Fruit fly (Drosophila melanogaster) whole organism, wandering third instar larva: ENCODE results near the gene uncNacbeta.

Experiments
- Abd-B ChIP-seq: fragments of >200 bp; optimal IDR thresholded peaks from 2 replicates; lab custom pipeline; 2017; ENCODE audit warnings: missing biosample characterization, missing genetic modification characterization
- CG32264 ChIP-seq: fragments of 200-800 bp; sonication (Bioruptor generic); optimal IDR thresholded peaks from 2 replicates; lab custom pipeline; 2016; ENCODE audit warnings: missing biosample characterization, missing genetic modification characterization
- CG9705 ChIP-seq: fragments of 200-800 bp; sonication (Bioruptor generic); optimal IDR thresholded peaks from 2 replicates; lab custom pipeline; 2018; ENCODE audit warnings: missing biosample characterization, mild to moderate bottlenecking, missing genetic modification characterization
- CrebA ChIP-seq: fragments of 200-800 bp; sonication (Bioruptor generic); optimal IDR thresholded peaks from 2 replicates; lab custom pipeline; 2016; ENCODE audit warnings: missing biosample characterization, mild to moderate bottlenecking, missing genetic modification characterization, borderline replicate concordance
- Dfd ChIP-seq: fragments of >200 bp; optimal IDR thresholded peaks from 2 replicates; lab custom pipeline; 2017; ENCODE audit warnings: missing biosample characterization, missing genetic modification characterization
- Dif ChIP-seq: fragments of 200-275, 200-300 bp; sonication (Bioruptor generic); optimal IDR thresholded peaks from 2 replicates; lab custom pipeline; 2018; ENCODE audit warnings: missing biosample characterization, missing genetic modification characterization; ENCODE audit not compliant: partially characterized antibody
- GATAd ChIP-seq: sonication (Bioruptor generic); optimal IDR thresholded peaks from 2 replicates; lab custom pipeline; 2016; ENCODE audit warnings: missing biosample characterization, missing genetic modification characterization
- HLH106 ChIP-seq: fragments of 200-800 bp; optimal IDR thresholded peaks from 3 replicates; lab custom pipeline; 2019; ENCODE audit warnings: missing biosample characterization, mild to moderate bottlenecking, missing genetic modification characterization, moderate library complexity
- Hnf4 ChIP-seq: fragments of 200-800 bp; sonication (Bioruptor generic); optimal IDR thresholded peaks from 2 replicates; lab custom pipeline; 2016; ENCODE audit warnings: missing biosample characterization, mild to moderate bottlenecking, missing genetic modification characterization
- Hr78 ChIP-seq: fragments of >200 bp; optimal IDR thresholded peaks from 2 replicates; lab custom pipeline; 2017; ENCODE audit warnings: missing biosample characterization, missing genetic modification characterization
- Hr83 ChIP-seq: fragments of 200-300 bp; sonication (Bioruptor generic); optimal IDR thresholded peaks from 2 replicates; lab custom pipeline; 2016; ENCODE audit warnings: missing biosample characterization, mild to moderate bottlenecking, missing genetic modification characterization, moderate library complexity; ENCODE audit not compliant: poor library complexity, severe bottlenecking
- Jra ChIP-seq: sonication (Bioruptor generic); optimal IDR thresholded peaks from 2 replicates; lab custom pipeline; 2016; ENCODE audit warnings: missing biosample characterization, missing genetic modification characterization
- Mio ChIP-seq: sonication (Bioruptor generic); optimal IDR thresholded peaks from 2 replicates; lab custom pipeline; 2016; ENCODE audit warnings: missing biosample characterization, missing genetic modification characterization
- Myc ChIP-seq: fragments of >200 bp; optimal IDR thresholded peaks from 2 replicates; lab custom pipeline; 2017
- N ChIP-seq: fragments of >200 bp; optimal IDR thresholded peaks from 2 replicates; lab custom pipeline; 2018; ENCODE audit warnings: missing biosample characterization, missing external identifiers, missing genetic modification characterization
- OdsH ChIP-seq: fragments of 200-800 bp; sonication (Bioruptor generic); optimal IDR thresholded peaks from 2 replicates; lab custom pipeline; 2016; ENCODE audit warnings: missing biosample characterization, mild to moderate bottlenecking, missing genetic modification characterization
- Rel ChIP-seq, 2 experiments: fragments of 200-800 bp; sonication (Bioruptor generic) in 1 of 2; optimal IDR thresholded peaks; 2 replicates in 1 of 2; 3 replicates in 1 of 2; lab custom pipeline; 2016 to 2019; ENCODE audit warnings: mild to moderate bottlenecking in 2 of 2, missing biosample characterization in 2 of 2, missing genetic modification characterization in 2 of 2, moderate library complexity in 1 of 2
- Sp1 ChIP-seq: fragments of 200-800 bp; sonication (Bioruptor generic); optimal IDR thresholded peaks from 3 replicates; lab custom pipeline; 2019; ENCODE audit warnings: missing biosample characterization, mild to moderate bottlenecking, missing genetic modification characterization, moderate library complexity
- Vsx2 ChIP-seq: fragments of 200-300, 225-300 bp; sonication (Bioruptor generic); optimal IDR thresholded peaks from 2 replicates; lab custom pipeline; 2018; ENCODE audit warnings: missing biosample characterization, missing genetic modification characterization; ENCODE audit not compliant: partially characterized antibody
- br ChIP-seq: fragments of 200-800 bp; sonication (Bioruptor generic); optimal IDR thresholded peaks from 2 replicates; lab custom pipeline; 2016; ENCODE audit warnings: missing biosample characterization, missing genetic modification characterization
- brk ChIP-seq: fragments of 200-800 bp; sonication (Bioruptor generic); optimal IDR thresholded peaks from 2 replicates; lab custom pipeline; 2016; ENCODE audit warnings: missing biosample characterization, mild to moderate bottlenecking, missing genetic modification characterization
- dl ChIP-seq, 2 experiments: fragments of 175-275, 200-275 bp in 1 of 2; fragments of 200-275 bp in 1 of 2; sonication (Bioruptor generic); optimal IDR thresholded peaks; lab custom pipeline; 2018; ENCODE audit warnings: mild to moderate bottlenecking in 2 of 2, missing biosample characterization in 2 of 2, missing genetic modification characterization in 2 of 2, moderate library complexity in 2 of 2; ENCODE audit not compliant: partially characterized antibody in 2 of 2, insufficient read depth in 1 of 2
- dmrt93B ChIP-seq: fragments of 200-800 bp; sonication (Bioruptor generic); optimal IDR thresholded peaks from 2 replicates; lab custom pipeline; 2018; ENCODE audit warnings: missing biosample characterization, mild to moderate bottlenecking, missing genetic modification characterization
- dsf ChIP-seq: sonication (Bioruptor generic); optimal IDR thresholded peaks from 2 replicates; lab custom pipeline; 2016; ENCODE audit warnings: missing biosample characterization, missing genetic modification characterization, borderline replicate concordance
- ey ChIP-seq: fragments of 200-800 bp; sonication (Bioruptor generic); optimal IDR thresholded peaks from 2 replicates; lab custom pipeline; 2016; ENCODE audit warnings: missing biosample characterization, missing genetic modification characterization
- foxo ChIP-seq, 2 experiments: fragments of 200-800 bp; sonication (Bioruptor generic); optimal IDR thresholded peaks; 2 replicates in 1 of 2; 3 replicates in 1 of 2; lab custom pipeline; 2016 to 2017; ENCODE audit warnings: missing biosample characterization in 2 of 2, missing genetic modification characterization in 2 of 2
- fru ChIP-seq: fragments of 200-800 bp; sonication (Bioruptor generic); optimal IDR thresholded peaks from 3 replicates; lab custom pipeline; 2016; ENCODE audit warnings: missing biosample characterization, mild to moderate bottlenecking, missing genetic modification characterization
- h ChIP-seq: fragments of 200-800 bp; sonication (Bioruptor generic); optimal IDR thresholded peaks from 3 replicates; lab custom pipeline; 2016; ENCODE audit warnings: missing biosample characterization, mild to moderate bottlenecking, missing genetic modification characterization
- jim ChIP-seq: fragments of 175-275, 200-325 bp; sonication (Bioruptor generic); optimal IDR thresholded peaks from 2 replicates; lab custom pipeline; 2016; ENCODE audit warnings: missing biosample characterization, mild to moderate bottlenecking, missing genetic modification characterization
- lola ChIP-seq: fragments of >200 bp; optimal IDR thresholded peaks from 2 replicates; lab custom pipeline; 2017; ENCODE audit warnings: missing biosample characterization, missing genetic modification characterization
- pan ChIP-seq: fragments of >200 bp; optimal IDR thresholded peaks from 2 replicates; lab custom pipeline; 2017
- psq ChIP-seq: fragments of 200-800 bp; sonication (Bioruptor generic); optimal IDR thresholded peaks from 3 replicates; lab custom pipeline; 2017; ENCODE audit warnings: missing biosample characterization, mild to moderate bottlenecking, missing genetic modification characterization, moderate library complexity
- rgr ChIP-seq: fragments of 200-800 bp; sonication (Bioruptor generic); optimal IDR thresholded peaks from 3 replicates; lab custom pipeline; 2016; ENCODE audit warnings: missing biosample characterization, mild to moderate bottlenecking, missing genetic modification characterization
- sage ChIP-seq: fragments of 200-800 bp; sonication (Bioruptor generic); optimal IDR thresholded peaks from 2 replicates; lab custom pipeline; 2016; ENCODE audit warnings: missing biosample characterization, mild to moderate bottlenecking, missing genetic modification characterization
- sv ChIP-seq: fragments of 200-800 bp; sonication (Bioruptor generic); optimal IDR thresholded peaks from 3 replicates; lab custom pipeline; 2016; ENCODE audit warnings: missing biosample characterization, missing genetic modification characterization
- tai ChIP-seq: sonication (Bioruptor generic); optimal IDR thresholded peaks from 2 replicates; lab custom pipeline; 2016; ENCODE audit warnings: missing biosample characterization, missing genetic modification characterization
- usp ChIP-seq: fragments of >200 bp; optimal IDR thresholded peaks from 2 replicates; lab custom pipeline; 2017; ENCODE audit warnings: missing biosample characterization, missing genetic modification characterization
- woc ChIP-seq: sonication (Bioruptor generic); optimal IDR thresholded peaks from 2 replicates; lab custom pipeline; 2016; ENCODE audit warnings: missing biosample characterization, mild to moderate bottlenecking, missing genetic modification characterization

uncNacbeta gene

dm6 chr2L:559311-559710 lies 4.3 kb downstream of the uncNacbeta start, which contains the start of gene Tspo:
Gene Tspo (plus strand): TSS chr2L:559612.
- TF ChIP-seq Abd-B (GFP tag; lab: Kevin White, UChicago) (no peak), dmrt93B (GFP tag; lab: Kevin White, UChicago) (no peak), h (GFP tag; lab: Kevin White, UChicago) (no peak), rgr (GFP tag; lab: Kevin White, UChicago) (no peak), Hr83 (GFP tag; lab: Kevin White, UChicago) (peak; percentile 6), Dif (GFP tag; lab: Kevin White, UChicago) (peak; percentile 14), GATAd (no peak), Vsx2 (GFP tag; lab: Kevin White, UChicago) (no peak), Hnf4 (no peak), dl (GFP tag; optimal IDR thresholded peaks at IDR 0.05; lab: Kevin White, UChicago; ENCODE audit: insufficient read depth in 1 of 2, partially characterized antibody in 2 of 2) (no peak), sage (GFP tag; lab: Kevin White, UChicago) (no peak), foxo (GFP tag; optimal IDR thresholded peaks at IDR 0.05; lab: Kevin White, UChicago) (no peak), Sp1 (GFP tag; lab: Kevin White, UChicago) (no peak), fru (GFP tag; lab: Kevin White, UChicago) (no peak), N (GFP tag; lab: Kevin White, UChicago) (peak; percentile 8), CrebA (GFP tag; lab: Kevin White, UChicago) (no peak), woc (GFP tag; lab: Kevin White, UChicago) (peak; percentile 71), tai (GFP tag; lab: Kevin White, UChicago) (no peak), usp (GFP tag; lab: Kevin White, UChicago) (no peak), Myc (lab: Kevin White, UChicago) (peak; percentile 96), br (GFP tag; lab: Kevin White, UChicago) (no peak), HLH106 (tag; lab: Kevin White, UChicago) (peak; percentile 1), brk (GFP tag; lab: Kevin White, UChicago) (no peak), Jra (no peak), ey (no peak), sv (GFP tag; lab: Kevin White, UChicago) (no peak), Mio (GFP tag; lab: Kevin White, UChicago) (no peak), pan (no peak), OdsH (peak; percentile 8), dsf (no peak), Dfd (GFP tag; lab: Kevin White, UChicago) (no peak), Rel (GFP tag; optimal IDR thresholded peaks at IDR 0.05; lab: Kevin White, UChicago) (no peak), Rel (tag; optimal IDR thresholded peaks at IDR 0.05; lab: Kevin White, UChicago) (peak; percentile 58), psq (GFP tag; lab: Kevin White, UChicago) (no peak), CG32264 (no peak), Hr78 (GFP tag; lab: Kevin White, UChicago) (no peak), lola (GFP tag; lab: Kevin White, UChicago) (no peak), jim (GFP tag; lab: Kevin White, UChicago) (no peak), CG9705 (GFP tag; lab: Kevin White, UChicago) (no peak)

dm6 chr2L:552432-552929 lies 11.1 kb downstream of the uncNacbeta start, which contains the start of gene Ets21C:
Gene Ets21C (minus strand): TSS chr2L:552923.
- TF ChIP-seq brk (GFP tag; lab: Kevin White, UChicago): no peak
- TF ChIP-seq Dif (GFP tag; lab: Kevin White, UChicago): peak; percentile 69
- no peak for TF ChIP-seq pan
- TF ChIP-seq sv (GFP tag; lab: Kevin White, UChicago): no peak
- peak; percentile 27 for TF ChIP-seq Rel (GFP tag; optimal IDR thresholded peaks at IDR 0.05; lab: Kevin White, UChicago)
- peak; percentile 74 for TF ChIP-seq Rel (tag; optimal IDR thresholded peaks at IDR 0.05; lab: Kevin White, UChicago)
- no peak for TF ChIP-seq Dfd (GFP tag; lab: Kevin White, UChicago)
- no peak for TF ChIP-seq woc (GFP tag; lab: Kevin White, UChicago)
- TF ChIP-seq sage (GFP tag; lab: Kevin White, UChicago): no peak
- TF ChIP-seq rgr (GFP tag; lab: Kevin White, UChicago): peak; percentile 2
- TF ChIP-seq Sp1 (GFP tag; lab: Kevin White, UChicago): peak; percentile 26
- TF ChIP-seq br (GFP tag; lab: Kevin White, UChicago): no peak
- peak; percentile 35 to 39 for TF ChIP-seq dl (GFP tag; optimal IDR thresholded peaks at IDR 0.05; lab: Kevin White, UChicago; ENCODE audit: insufficient read depth in 1 of 2, partially characterized antibody in 2 of 2)
- no peak for TF ChIP-seq psq (GFP tag; lab: Kevin White, UChicago)
- TF ChIP-seq Hnf4: no peak
- no peak for TF ChIP-seq fru (GFP tag; lab: Kevin White, UChicago)
- peak; percentile 51 for TF ChIP-seq h (GFP tag; lab: Kevin White, UChicago)
- TF ChIP-seq ey: no peak
- TF ChIP-seq Hr83 (GFP tag; lab: Kevin White, UChicago): peak; percentile 61
- no peak for TF ChIP-seq Myc (lab: Kevin White, UChicago)
- TF ChIP-seq OdsH: peak; percentile 43
- peak; percentile 91 for TF ChIP-seq Jra
- TF ChIP-seq N (GFP tag; lab: Kevin White, UChicago): no peak
- no peak for TF ChIP-seq usp (GFP tag; lab: Kevin White, UChicago)
- no peak for TF ChIP-seq CrebA (GFP tag; lab: Kevin White, UChicago)
- no peak for TF ChIP-seq Hr78 (GFP tag; lab: Kevin White, UChicago)
- no peak for TF ChIP-seq dsf
- TF ChIP-seq Abd-B (GFP tag; lab: Kevin White, UChicago): no peak
- TF ChIP-seq, all 38 proteins: peak for 9
